Worm (Caenorhabditis elegans): Measurements from ENCODE around the gene T09F5.2.
A peak's percentile ranks its signal among the peaks of the same experiment; 100 is the strongest.

Gene T09F5.2

ce11 chrV:15152010-15152409 is 1.2 kb downstream of the T09F5.2 start (continued):
- no peak for TF ChIP-seq let-526 (GFP tag; IDR thresholded peaks at IDR 0.05)
- no peak for TF ChIP-seq attf-5 (GFP tag; optimal IDR thresholded peaks at IDR 0.05)
- TF ChIP-seq D2030.7 (GFP tag; IDR thresholded peaks at IDR 0.05): no peak
- TF ChIP-seq C17E4.6 (GFP tag; IDR thresholded peaks at IDR 0.05): no peak

ce11 chrV:15153277-15153676 is 2.5 kb downstream of the T09F5.2 start, which contains the start of gene srh-55:
TSS of gene srh-55 (plus strand) at chrV:15153577.
- TF ChIP-seq T26A5.8 (tag; optimal IDR thresholded peaks at IDR 0.05) (no peak), akir-1 (GFP tag; optimal IDR thresholded peaks at IDR 0.05) (no peak), dpff-1 (tag; optimal IDR thresholded peaks at IDR 0.05) (no peak), ceh-79 (tag; optimal IDR thresholded peaks at IDR 0.05) (no peak), nhr-27 (tag; optimal IDR thresholded peaks at IDR 0.05) (no peak), egl-44 (GFP tag; IDR thresholded peaks at IDR 0.05) (no peak), hrde-1 (tag; optimal IDR thresholded peaks at IDR 0.05; ENCODE audit: borderline replicate concordance) (no peak), sptf-2 (GFP tag; optimal IDR thresholded peaks at IDR 0.05) (no peak), gei-17 (GFP tag; optimal IDR thresholded peaks at IDR 0.05) (no peak), ztf-28 (GFP tag; IDR thresholded peaks at IDR 0.05) (no peak), mxl-1 (tag; optimal IDR thresholded peaks at IDR 0.05) (no peak), ceh-100 (GFP tag; IDR thresholded peaks at IDR 0.05) (no peak), ceh-40 (GFP tag; IDR thresholded peaks at IDR 0.05) (no peak), F49E8.2 (tag; optimal IDR thresholded peaks at IDR 0.05; ENCODE audit: insufficient read depth) (no peak), ets-4 (GFP tag; optimal IDR thresholded peaks at IDR 0.05) (no peak), snpc-3.4 (tag; optimal IDR thresholded peaks at IDR 0.05) (no peak), Y56A3A.18 (GFP tag; IDR thresholded peaks at IDR 0.05) (no peak)

ce11 chrV:15156504-15156903 is 5.7 kb downstream of the T09F5.2 start:
- peak; percentile 55 for TF ChIP-seq rpc-1 (optimal IDR thresholded peaks at IDR 0.05)
- TF ChIP-seq rpc-1 (tag; optimal IDR thresholded peaks at IDR 0.05): peak; percentile 79
- no peak for TF ChIP-seq zfh-2 (GFP tag; conservative IDR thresholded peaks at IDR 0.05)
- TF ChIP-seq ets-4 (GFP tag; optimal IDR thresholded peaks at IDR 0.05): no peak
- TF ChIP-seq nhr-90 (tag; optimal IDR thresholded peaks at IDR 0.05): peak; percentile 17
- no peak for TF ChIP-seq ztf-3 (GFP tag; optimal IDR thresholded peaks at IDR 0.05)
- no peak for TF ChIP-seq mxl-1 (tag; optimal IDR thresholded peaks at IDR 0.05)
- peak; percentile 68; the same call in 1 of the 2 replicates for TF ChIP-seq pbrm-1 (GFP tag; IDR thresholded peaks at IDR 0.05)
- TF ChIP-seq ztf-28 (GFP tag; IDR thresholded peaks at IDR 0.05): 0 out of 2 replicates have a peak, but pooled peaks have one; percentile 53
- no peak for TF ChIP-seq attf-3 (GFP tag; conservative IDR thresholded peaks at IDR 0.05)
- peak; percentile 87 for TF ChIP-seq tbp1 (GFP tag; optimal IDR thresholded peaks at IDR 0.05)
- TF ChIP-seq Y56A3A.18 (GFP tag; IDR thresholded peaks at IDR 0.05): no peak
- no peak for TF ChIP-seq hsf-1 (GFP tag; IDR thresholded peaks at IDR 0.05)
- no peak for TF ChIP-seq sdz-38 (tag; optimal IDR thresholded peaks at IDR 0.05)
- peak; percentile 77 for TF ChIP-seq F23B12.7 (tag; optimal IDR thresholded peaks at IDR 0.05; ENCODE audit: insufficient read depth)
- no peak for TF ChIP-seq madf-10 (tag; optimal IDR thresholded peaks at IDR 0.05)
- peak; percentile 41 for TF ChIP-seq die-1 (tag; optimal IDR thresholded peaks at IDR 0.05)
- TF ChIP-seq ama-1 (optimal IDR thresholded peaks at IDR 0.05): no peak
- no peak for TF ChIP-seq ama-1 (GFP tag; optimal IDR thresholded peaks at IDR 0.05)
- TF ChIP-seq B0019.2 (GFP tag; conservative IDR thresholded peaks at IDR 0.05): no peak
- TF ChIP-seq let-526 (GFP tag; IDR thresholded peaks at IDR 0.05): no peak
- TF ChIP-seq B0261.1 (tag; optimal IDR thresholded peaks at IDR 0.05): peak; percentile 78
- no peak for TF ChIP-seq chd-7 (tag; optimal IDR thresholded peaks at IDR 0.05)
- no peak for TF ChIP-seq F10E7.11 (tag; optimal IDR thresholded peaks at IDR 0.05)
- no peak for TF ChIP-seq somi-1 (GFP tag; optimal IDR thresholded peaks at IDR 0.05)
- no peak for TF ChIP-seq attf-6 (GFP tag; IDR thresholded peaks at IDR 0.05)
- no peak for TF ChIP-seq nfya-1 (tag; optimal IDR thresholded peaks at IDR 0.05; ENCODE audit: borderline replicate concordance, insufficient read depth)
- TF ChIP-seq C06A6.2 (GFP tag; conservative IDR thresholded peaks at IDR 0.05): no peak
- peak; percentile 25; the same call in 1 of the 2 replicates for TF ChIP-seq ceh-100 (GFP tag; IDR thresholded peaks at IDR 0.05)
- TF ChIP-seq him-1 (tag; optimal IDR thresholded peaks at IDR 0.05): peak; percentile 78
- peak; percentile 75 for TF ChIP-seq D2030.7 (GFP tag; IDR thresholded peaks at IDR 0.05)
- TF ChIP-seq ceh-58 (GFP tag; IDR thresholded peaks at IDR 0.05): no peak

Measured in whole organism, young adult.